Worm (Caenorhabditis elegans) whole organism, late embryonic: ENCODE measurements around the gene F59A6.13.

Source experiments
- C08G9.2 ChIP-seq: sonication (generic microtip); optimal IDR thresholded peaks from 2 replicates; lab custom pipeline; 2016; ENCODE audit warnings: mild to moderate bottlenecking, missing genetic modification characterization, moderate library complexity, missing compliant biosample characterization
- C38D4.7 ChIP-seq: fragments of 200-800 bp; sonication (Bioruptor generic); optimal IDR thresholded peaks from 2 replicates; lab custom pipeline; 2018; ENCODE audit warnings: mild to moderate bottlenecking, missing genetic modification characterization, moderate library complexity, missing compliant biosample characterization
- Y22D7AL.16 ChIP-seq: sonication (generic microtip); optimal IDR thresholded peaks from 2 replicates; lab custom pipeline; 2016; ENCODE audit warnings: missing genetic modification characterization, missing compliant biosample characterization
- ahr-1 ChIP-seq: sonication (generic microtip); optimal IDR thresholded peaks from 2 replicates; lab custom pipeline; 2016; ENCODE audit warnings: missing genetic modification characterization, missing compliant biosample characterization
- ama-1 ChIP-seq: fragments of 150-350 bp; optimal IDR thresholded peaks from 2 replicates; lab custom pipeline; 2014
- ceh-14 ChIP-seq: sonication (generic microtip); optimal IDR thresholded peaks from 2 replicates; lab custom pipeline; 2016; ENCODE audit warnings: missing genotype, missing genetic modification characterization, missing compliant biosample characterization
- ceh-19 ChIP-seq: fragments of 200-800 bp; sonication (Bioruptor generic); optimal IDR thresholded peaks from 2 replicates; lab custom pipeline; 2018; ENCODE audit warnings: mild to moderate bottlenecking, missing genetic modification characterization, missing compliant biosample characterization
- ceh-30 ChIP-seq: fragments of 150-350 bp; optimal IDR thresholded peaks from 2 replicates; lab custom pipeline; 2014; ENCODE audit warnings: missing biosample characterization, missing genetic modification characterization
- ceh-31 ChIP-seq: sonication (generic microtip); optimal IDR thresholded peaks from 2 replicates; lab custom pipeline; 2016; ENCODE audit warnings: missing genetic modification characterization, missing compliant biosample characterization
- ceh-34 ChIP-seq: sonication (generic microtip); optimal IDR thresholded peaks from 2 replicates; lab custom pipeline; 2016; ENCODE audit warnings: mild to moderate bottlenecking, missing genetic modification characterization, missing compliant biosample characterization
- ceh-48 ChIP-seq: sonication (generic microtip); optimal IDR thresholded peaks from 2 replicates; lab custom pipeline; 2016; ENCODE audit warnings: missing genetic modification characterization, inconsistent platforms, missing compliant biosample characterization
- ceh-6 ChIP-seq: fragments of 200-800 bp; sonication (Bioruptor generic); optimal IDR thresholded peaks from 2 replicates; lab custom pipeline; 2018; ENCODE audit warnings: mild to moderate bottlenecking, missing genetic modification characterization, missing compliant biosample characterization
- che-1 ChIP-seq: sonication (generic microtip); optimal IDR thresholded peaks from 2 replicates; lab custom pipeline; 2016; ENCODE audit warnings: mild to moderate bottlenecking, missing genetic modification characterization, missing compliant biosample characterization
- dmd-4 ChIP-seq: sonication (generic microtip); optimal IDR thresholded peaks from 2 replicates; lab custom pipeline; 2016; ENCODE audit warnings: borderline replicate concordance, missing genetic modification characterization, missing compliant biosample characterization
- dve-1 ChIP-seq: sonication (generic microtip); optimal IDR thresholded peaks from 2 replicates; lab custom pipeline; 2017; ENCODE audit warnings: antibody characterized with exemption, mild to moderate bottlenecking, missing genetic modification characterization, missing compliant biosample characterization
- elt-4 ChIP-seq: sonication (generic microtip); optimal IDR thresholded peaks from 2 replicates; lab custom pipeline; 2016; ENCODE audit warnings: missing genetic modification characterization, missing compliant biosample characterization
- fax-1 ChIP-seq: sonication (generic microtip); optimal IDR thresholded peaks from 2 replicates; lab custom pipeline; 2016; ENCODE audit warnings: missing genotype, missing genetic modification characterization, missing compliant biosample characterization
- fkh-10 ChIP-seq: fragments of 150-350 bp; optimal IDR thresholded peaks from 2 replicates; lab custom pipeline; 2014; ENCODE audit warnings: missing biosample characterization, missing genetic modification reagents, missing genetic modification characterization
- fkh-6 ChIP-seq: sonication (generic microtip); optimal IDR thresholded peaks from 2 replicates; lab custom pipeline; 2016; ENCODE audit warnings: missing genetic modification characterization, missing compliant biosample characterization
- gmeb-2 ChIP-seq: sonication (generic microtip); optimal IDR thresholded peaks from 2 replicates; lab custom pipeline; 2016; ENCODE audit warnings: missing genetic modification characterization, inconsistent platforms, missing compliant biosample characterization
- hlh-13 ChIP-seq: fragments of 200-800 bp; sonication (Bioruptor generic); optimal IDR thresholded peaks from 2 replicates; lab custom pipeline; 2018; ENCODE audit warnings: mild to moderate bottlenecking, missing genetic modification characterization, missing compliant biosample characterization
- hlh-30 ChIP-seq: sonication (generic microtip); optimal IDR thresholded peaks from 2 replicates; lab custom pipeline; 2017; ENCODE audit warnings: antibody characterized with exemption, missing genetic modification characterization, missing compliant biosample characterization; ENCODE audit not compliant: insufficient read depth
- hlh-6 ChIP-seq: sonication (generic microtip); optimal IDR thresholded peaks from 2 replicates; lab custom pipeline; 2016; ENCODE audit warnings: missing genotype, missing genetic modification characterization, missing compliant biosample characterization
- hlh-8 ChIP-seq: sonication (generic microtip); optimal IDR thresholded peaks from 2 replicates; lab custom pipeline; 2016; ENCODE audit warnings: missing genotype, missing genetic modification characterization, missing compliant biosample characterization
- lim-6 ChIP-seq: sonication (generic microtip); optimal IDR thresholded peaks from 2 replicates; lab custom pipeline; 2016; ENCODE audit warnings: missing genetic modification characterization, missing compliant biosample characterization
- lin-11 ChIP-seq: fragments of 200-800 bp; sonication (Bioruptor generic); optimal IDR thresholded peaks from 2 replicates; lab custom pipeline; 2018; ENCODE audit warnings: mild to moderate bottlenecking, missing genetic modification characterization, missing compliant biosample characterization
- madf-2 ChIP-seq: sonication (generic microtip); optimal IDR thresholded peaks from 2 replicates; lab custom pipeline; 2017; ENCODE audit warnings: missing genetic modification characterization, missing compliant biosample characterization
- nfya-1 ChIP-seq: sonication (generic microtip); optimal IDR thresholded peaks from 2 replicates; lab custom pipeline; 2017; ENCODE audit warnings: missing genetic modification characterization, mild to moderate bottlenecking, missing compliant biosample characterization, antibody characterized with exemption, moderate library complexity
- nhr-232 ChIP-seq: sonication (generic microtip); optimal IDR thresholded peaks from 2 replicates; lab custom pipeline; 2016; ENCODE audit warnings: missing genetic modification characterization, missing compliant biosample characterization
- npax-4 ChIP-seq: sonication (generic microtip); optimal IDR thresholded peaks from 2 replicates; lab custom pipeline; 2016; ENCODE audit warnings: missing genetic modification characterization, missing compliant biosample characterization
- odd-2 ChIP-seq: sonication (generic microtip); optimal IDR thresholded peaks from 2 replicates; lab custom pipeline; 2017; ENCODE audit warnings: antibody characterized with exemption, mild to moderate bottlenecking, missing genetic modification characterization, missing compliant biosample characterization
- pha-4 ChIP-seq: fragments of 150-350 bp; optimal IDR thresholded peaks from 2 replicates; lab custom pipeline; 2018; ENCODE audit warnings: missing biosample characterization, missing genetic modification reagents, missing genetic modification characterization
- pqm-1 ChIP-seq: sonication (generic microtip); optimal IDR thresholded peaks from 2 replicates; lab custom pipeline; 2016; ENCODE audit warnings: missing genetic modification characterization, missing compliant biosample characterization
- pros-1 ChIP-seq: fragments of 150-350 bp; optimal IDR thresholded peaks from 2 replicates; lab custom pipeline; 2014; ENCODE audit warnings: missing biosample characterization, missing genetic modification reagents, missing genetic modification characterization
- ref-2 ChIP-seq: sonication (generic microtip); optimal IDR thresholded peaks from 2 replicates; lab custom pipeline; 2016; ENCODE audit warnings: missing genetic modification characterization, missing compliant biosample characterization
- rnt-1 ChIP-seq: sonication (generic microtip); optimal IDR thresholded peaks from 2 replicates; lab custom pipeline; 2016; ENCODE audit warnings: missing genetic modification characterization, missing compliant biosample characterization
- sdc-2 ChIP-seq: sonication (generic microtip); optimal IDR thresholded peaks from 2 replicates; lab custom pipeline; 2016; ENCODE audit warnings: missing genotype, missing genetic modification characterization, missing compliant biosample characterization
- sox-2 ChIP-seq: fragments of 200-800 bp; sonication (Bioruptor generic); IDR thresholded peaks from 2 replicates; pipeline ENCODE4 v1.3.6; 2022; ENCODE audit warnings: missing genetic modification reagents, missing genetic modification characterization, missing compliant biosample characterization
- tbx-2 ChIP-seq: sonication (generic microtip); optimal IDR thresholded peaks from 2 replicates; lab custom pipeline; 2016; ENCODE audit warnings: missing genetic modification characterization, missing compliant biosample characterization
- tbx-7 ChIP-seq: sonication (generic microtip); optimal IDR thresholded peaks from 2 replicates; lab custom pipeline; 2016; ENCODE audit warnings: missing genotype, missing genetic modification characterization, missing compliant biosample characterization
- unc-3 ChIP-seq, 2 experiments: fragments of 200-800 bp in 1 of 2; sonication (Bioruptor generic) in 1 of 2; sonication (generic microtip) in 1 of 2; conservative IDR thresholded peaks in 1 of 2; optimal IDR thresholded peaks in 1 of 2; 2 replicates each; pipeline versions ENCODE4 v1.3.6 to Lab custom; 2016 to 2022; ENCODE audit warnings: missing compliant biosample characterization in 2 of 2, missing genetic modification characterization in 2 of 2, missing genetic modification reagents in 1 of 2
- unc-42 ChIP-seq: sonication (generic microtip); optimal IDR thresholded peaks from 2 replicates; lab custom pipeline; 2016; ENCODE audit warnings: missing genotype, missing genetic modification characterization, missing compliant biosample characterization
- unc-55 ChIP-seq: sonication (generic microtip); optimal IDR thresholded peaks from 2 replicates; lab custom pipeline; 2017; ENCODE audit warnings: missing biosample characterization, missing genetic modification reagents, missing genetic modification characterization
- unc-86 ChIP-seq: sonication (generic microtip); optimal IDR thresholded peaks from 2 replicates; lab custom pipeline; 2016; ENCODE audit warnings: missing genetic modification characterization, missing compliant biosample characterization
- zip-5 ChIP-seq: sonication (generic microtip); optimal IDR thresholded peaks from 2 replicates; lab custom pipeline; 2016; ENCODE audit warnings: missing genetic modification characterization, missing compliant biosample characterization
- ztf-16 ChIP-seq: sonication (generic microtip); optimal IDR thresholded peaks from 2 replicates; lab custom pipeline; 2017; ENCODE audit warnings: missing genetic modification characterization, missing compliant biosample characterization

F59A6.13 gene

DNA sequence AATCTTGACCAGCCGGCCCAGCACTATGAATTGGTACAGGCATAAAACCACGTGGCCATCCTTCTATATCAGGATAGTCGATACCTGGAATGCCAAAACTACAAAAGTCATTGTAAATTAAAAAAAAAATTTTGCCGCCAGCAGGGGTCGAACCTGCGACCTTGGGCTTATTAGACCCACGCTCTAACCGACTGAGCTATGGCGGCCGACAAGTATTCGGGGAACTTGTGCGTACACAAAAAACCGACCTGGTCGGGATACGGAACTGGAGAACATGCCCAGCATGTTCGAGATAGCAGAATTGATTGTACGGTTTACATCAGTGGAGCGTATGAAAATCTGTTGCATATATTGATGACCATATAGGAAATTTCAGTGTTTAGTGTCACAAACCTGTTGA lies 34.7 kb downstream of the F59A6.13 start (continued):
- TF ChIP-seq dve-1 (tag; lab: Kevin White, UChicago) (no peak), unc-55 (GFP tag; lab: Kevin White, UChicago) (no peak), pros-1 (no peak), tbx-7 (tag; lab: Kevin White, UChicago) (no peak), fax-1 (tag; lab: Kevin White, UChicago) (peak; percentile 3), pha-4 (tag; lab: Kevin White, UChicago) (no peak)

DNA sequence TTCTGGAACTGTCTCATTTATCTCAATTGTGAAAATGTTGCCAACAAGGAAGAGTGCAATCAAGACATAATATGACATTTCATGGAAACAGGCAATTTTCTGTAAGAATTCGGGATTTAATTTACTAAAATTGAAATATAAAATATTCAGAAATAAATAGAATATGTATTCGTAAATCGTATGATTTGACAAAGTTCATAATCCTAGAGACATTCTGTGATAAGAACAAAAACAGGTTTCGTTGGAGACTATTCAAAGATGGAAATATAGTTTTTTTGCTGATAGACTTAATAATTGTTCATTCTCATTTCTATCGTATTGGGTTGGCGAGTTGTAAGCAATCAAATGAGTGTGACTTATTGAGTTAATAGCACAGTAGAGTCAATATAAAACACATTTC lies 35.4 kb downstream of the F59A6.13 start, which contains the start of gene C27A2.12:
C27A2.12 (minus strand) TSS at position 101 of the 400 bp plus-strand sequence.
- TF ChIP-seq ceh-48 (tag; lab: Kevin White, UChicago): no peak
- TF ChIP-seq ceh-6 (GFP tag; lab: Kevin White, UChicago): no peak
- no peak for TF ChIP-seq hlh-6 (tag; lab: Kevin White, UChicago)
- no peak for TF ChIP-seq lin-11 (tag; lab: Kevin White, UChicago)
- no peak for TF ChIP-seq elt-4

DNA sequence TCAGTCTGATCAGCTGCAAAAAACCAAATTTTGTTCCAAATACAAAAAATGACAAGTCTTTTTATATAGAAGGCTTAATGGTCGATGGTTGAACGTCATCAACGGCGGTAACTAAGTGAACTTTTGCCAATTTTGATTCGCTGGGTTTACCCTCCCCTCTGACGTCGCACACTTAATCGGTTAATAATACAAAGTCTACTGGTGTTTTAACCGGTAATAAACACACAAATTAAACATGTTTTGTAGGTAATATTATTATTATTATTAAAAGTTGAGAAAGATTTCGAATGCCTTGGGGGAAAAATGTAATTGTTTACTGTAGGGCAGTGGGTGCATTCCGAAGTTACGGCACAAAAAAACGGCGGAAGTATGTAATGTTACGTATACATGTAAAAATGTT lies 38.1 kb downstream of the F59A6.13 start, which contains the start of gene pho-12:
pho-12 (minus strand) TSS at position 101 of the 400 bp plus-strand sequence.
- TF ChIP-seq fkh-6 (tag; lab: Kevin White, UChicago) (no peak), ceh-34 (tag; lab: Kevin White, UChicago) (no peak)

DNA sequence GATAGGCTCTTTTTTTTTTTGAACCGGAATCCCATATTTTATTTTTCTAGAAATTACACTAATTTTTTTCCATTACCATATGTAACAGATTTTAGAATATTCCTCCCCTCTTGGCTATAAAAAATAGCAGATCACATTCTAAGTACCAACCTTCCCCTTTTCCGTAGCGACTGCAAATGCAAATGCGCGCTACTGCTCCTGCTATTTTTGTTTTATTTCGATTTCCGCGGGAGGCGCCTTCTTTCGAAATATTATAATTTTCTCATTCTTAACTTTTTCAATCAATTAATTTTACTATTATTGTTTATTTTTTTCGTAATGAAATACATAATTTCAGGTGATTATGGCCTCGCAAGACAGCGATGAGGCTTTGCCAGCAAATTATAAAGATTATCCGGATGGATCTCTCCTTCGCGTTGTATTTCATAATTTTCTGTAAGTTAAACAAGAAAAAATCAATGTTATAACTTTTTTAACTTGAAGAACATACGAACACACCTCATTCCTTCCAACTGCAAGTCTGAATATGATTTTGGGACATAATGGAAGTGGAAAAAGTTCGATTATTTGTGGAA lies 39.3 kb downstream of the F59A6.13 start, which contains the start of gene smc-5:
smc-5 (plus strand) TSS at position 332 of the 575 bp plus-strand sequence.
- TF ChIP-seq rnt-1 (tag; lab: Kevin White, UChicago): peak; percentile 52
- TF ChIP-seq zip-5: peak; percentile 43
- TF ChIP-seq sdc-2 (tag; lab: Kevin White, UChicago): no peak
- TF ChIP-seq C08G9.2 (tag; lab: Kevin White, UChicago): peak; percentile 63
- TF ChIP-seq tbx-2 (tag; lab: Kevin White, UChicago): peak; percentile 73
- TF ChIP-seq odd-2 (tag; lab: Kevin White, UChicago): no peak
- TF ChIP-seq pha-4 (tag; lab: Kevin White, UChicago): no peak
- no peak for TF ChIP-seq unc-86 (tag; lab: Kevin White, UChicago)
- TF ChIP-seq ceh-14 (tag; lab: Kevin White, UChicago): peak; percentile 52
- TF ChIP-seq ceh-31: peak; percentile 91
- no peak for TF ChIP-seq ama-1 (lab: Kevin White, UChicago)
- TF ChIP-seq che-1 (tag; lab: Kevin White, UChicago): no peak
- no peak for TF ChIP-seq gmeb-2 (tag; lab: Kevin White, UChicago)
- no peak for TF ChIP-seq ceh-19 (GFP tag; lab: Kevin White, UChicago)
- TF ChIP-seq unc-42 (tag; lab: Kevin White, UChicago): peak; percentile 56
- TF ChIP-seq fax-1 (tag; lab: Kevin White, UChicago): peak; percentile 58
- no peak for TF ChIP-seq C38D4.7
- TF ChIP-seq madf-2: no peak
- TF ChIP-seq ztf-16 (tag; lab: Kevin White, UChicago): peak; percentile 14
- TF ChIP-seq dmd-4 (tag; lab: Kevin White, UChicago): no peak
- no peak for TF ChIP-seq ceh-48 (tag; lab: Kevin White, UChicago)
- TF ChIP-seq pros-1: no peak
- peak; percentile 23 for TF ChIP-seq pqm-1 (tag; lab: Kevin White, UChicago)
- no peak for TF ChIP-seq unc-3 (GFP tag; conservative IDR thresholded peaks at IDR 0.05; lab: Robert Waterston, UW)
- no peak for TF ChIP-seq unc-3 (tag; optimal IDR thresholded peaks at IDR 0.05; lab: Kevin White, UChicago)
- TF ChIP-seq ref-2 (tag; lab: Kevin White, UChicago): no peak
- TF ChIP-seq sox-2 (GFP tag; lab: Robert Waterston, UW): no peak
- peak; percentile 25 for TF ChIP-seq lim-6 (tag; lab: Kevin White, UChicago)
- TF ChIP-seq ceh-30: no peak
- TF ChIP-seq ahr-1: no peak
- TF ChIP-seq hlh-6 (tag; lab: Kevin White, UChicago): no peak
- TF ChIP-seq hlh-13: no peak
- TF ChIP-seq fkh-6 (tag; lab: Kevin White, UChicago): no peak
- TF ChIP-seq hlh-30 (tag; lab: Kevin White, UChicago): no peak
- TF ChIP-seq hlh-8 (tag; lab: Kevin White, UChicago): peak; percentile 13
- no peak for TF ChIP-seq Y22D7AL.16
- TF ChIP-seq nfya-1 (tag; lab: Kevin White, UChicago): peak; percentile 38
- no peak for TF ChIP-seq nhr-232 (tag; lab: Kevin White, UChicago)
- no peak for TF ChIP-seq fkh-10 (GFP tag; lab: Kevin White, UChicago)
- TF ChIP-seq npax-4 (tag; lab: Kevin White, UChicago): no peak
